Worm (Caenorhabditis elegans) whole organism, L4 larva: ENCODE measurements around the gene C27A2.7.

ENCODE experiments used
- ceh-82 ChIP-seq: sonication (generic microtip); optimal IDR thresholded peaks from 2 replicates; lab custom pipeline; 2017; ENCODE audit warnings: missing biosample characterization, missing genetic modification characterization
- daf-16 ChIP-seq, 3 experiments: sonication (generic microtip); optimal IDR thresholded peaks; 2 replicates each; lab custom pipeline; 2016 to 2017; ENCODE audit warnings: missing genetic modification characterization in 3 of 3, missing genetic modification reagents in 3 of 3, mild to moderate bottlenecking in 2 of 3, missing compliant biosample characterization in 2 of 3, missing biosample characterization in 1 of 3, moderate library complexity in 1 of 3
- unc-39 ChIP-seq: sonication (generic microtip); optimal IDR thresholded peaks from 2 replicates; lab custom pipeline; 2017; ENCODE audit warnings: missing biosample characterization, missing genetic modification characterization
- unc-62 ChIP-seq, 3 experiments: fragments of 150-350 bp in 1 of 3; sonication (generic microtip); optimal IDR thresholded peaks in 2 of 3; peaks in 1 of 3; 1 replicate in 1 of 3; 2 replicates in 2 of 3; lab custom pipeline; 2014 to 2017; ENCODE audit warnings: missing biosample characterization in 3 of 3, missing genetic modification characterization in 3 of 3, missing genetic modification reagents in 3 of 3, missing genotype in 1 of 3
- ztf-11 ChIP-seq: fragments of 150-350 bp; optimal IDR thresholded peaks from 2 replicates; lab custom pipeline; 2014; ENCODE audit warnings: missing biosample characterization, missing genetic modification characterization

DNA sequence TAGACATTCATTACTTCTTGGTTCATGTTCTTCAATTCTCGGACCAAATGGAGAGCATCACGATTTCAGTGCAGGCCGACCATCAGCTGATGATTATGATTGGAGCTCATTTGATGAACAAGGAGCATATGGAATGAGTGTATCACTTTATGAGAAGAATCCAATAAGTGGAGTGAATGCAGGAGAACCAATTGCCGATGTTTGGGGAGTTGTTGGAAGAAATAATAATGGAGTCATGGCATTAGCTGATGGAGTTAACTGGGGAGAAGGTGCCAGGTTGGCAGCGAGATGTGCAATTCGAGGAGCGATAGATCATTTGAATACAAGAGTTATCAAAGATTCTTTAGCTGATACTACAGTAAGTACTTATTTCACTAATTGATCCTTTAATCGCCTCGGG, 20.4 kb downstream of the C27A2.7 start:
- no peak for TF ChIP-seq ceh-82 (tag; lab: Kevin White, UChicago)
- TF ChIP-seq unc-39 (tag; lab: Kevin White, UChicago) = no peak
- TF ChIP-seq daf-16 (GFP tag; optimal IDR thresholded peaks at IDR 0.05; lab: Kevin White, UChicago) = no peak
- no peak for TF ChIP-seq daf-16 (tag; optimal IDR thresholded peaks at IDR 0.05; lab: Kevin White, UChicago)
- no peak for TF ChIP-seq unc-62 (GFP tag; optimal IDR thresholded peaks at IDR 0.05 in 1 of 2; lab: Kevin White, UChicago)
- no peak for TF ChIP-seq unc-62 (tag; optimal IDR thresholded peaks at IDR 0.05; lab: Kevin White, UChicago)
- no peak for TF ChIP-seq ztf-11 (tag; lab: Kevin White, UChicago)
